Fruit fly (Drosophila melanogaster): Measurements from ENCODE around the gene CG4842.

DNA sequence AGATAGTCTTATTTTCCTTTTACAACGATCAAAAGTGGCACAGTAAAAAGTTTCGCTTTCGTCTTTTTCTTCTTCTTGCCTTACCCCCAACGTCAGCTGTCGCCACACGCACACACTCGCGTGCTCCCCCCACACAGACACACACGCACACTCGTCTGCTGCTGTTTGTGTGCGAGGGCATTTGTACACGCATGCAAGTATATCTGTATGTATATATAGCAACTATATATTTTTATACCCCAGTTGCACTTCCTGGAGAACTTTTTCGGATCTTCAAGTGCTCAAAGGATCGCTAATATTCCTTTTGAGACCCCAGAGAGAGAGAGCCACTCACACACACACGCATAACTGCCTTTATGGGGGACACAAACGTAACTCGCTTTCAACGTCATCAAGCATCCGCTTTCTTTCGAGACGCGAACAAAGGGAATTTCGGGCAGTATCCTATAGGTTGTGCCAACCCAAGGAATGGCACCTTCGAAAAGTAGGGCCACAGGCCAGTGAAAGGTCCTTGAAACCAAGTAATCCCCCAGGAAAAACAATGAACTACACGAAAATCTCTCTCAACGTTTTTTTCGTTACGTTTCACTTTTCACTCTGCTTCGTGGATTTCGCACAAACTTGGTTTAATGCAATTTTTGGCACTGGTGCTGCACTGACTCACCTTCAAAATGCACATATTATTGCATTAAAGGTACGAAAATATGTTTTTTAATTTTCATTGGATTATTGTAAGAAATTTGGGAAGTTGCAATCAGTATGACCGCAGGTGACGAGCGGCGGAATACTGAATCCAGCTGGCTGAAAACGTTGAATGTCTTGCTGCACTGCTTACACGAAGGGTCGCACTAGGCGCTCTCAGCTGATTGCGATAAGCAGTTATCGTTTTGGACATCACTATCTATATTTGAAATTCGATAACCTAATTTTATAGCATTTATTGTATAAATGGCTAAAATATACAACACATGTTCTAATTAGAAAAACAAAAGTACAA lies 9.9 kb downstream of the CG4842 start, which contains the start of gene roq:
- TF ChIP-seq Dll (optimal IDR thresholded peaks at IDR 0.05): no peak
- no peak for TF ChIP-seq psq (optimal IDR thresholded peaks at IDR 0.05)
- TF ChIP-seq pan (optimal IDR thresholded peaks at IDR 0.05): no peak
